Worm (Caenorhabditis elegans) whole organism, early embryonic: ENCODE results near the gene W09H1.3.

Experiments used
- B0310.2 ChIP-seq: sonication (generic microtip); optimal IDR thresholded peaks from 2 replicates; lab custom pipeline; 2016; ENCODE audit warnings: mild to moderate bottlenecking, missing genetic modification characterization, missing compliant biosample characterization
- F13C5.2 ChIP-seq: sonication (generic microtip); optimal IDR thresholded peaks from 2 replicates; lab custom pipeline; 2017; ENCODE audit warnings: mild to moderate bottlenecking, missing genetic modification characterization, inconsistent platforms, missing compliant biosample characterization
- aly-1 ChIP-seq: sonication (generic microtip); optimal IDR thresholded peaks from 2 replicates; lab custom pipeline; 2016; ENCODE audit warnings: missing genetic modification characterization, missing compliant biosample characterization
- ama-1 ChIP-seq: fragments of 150-350 bp; optimal IDR thresholded peaks from 2 replicates; lab custom pipeline; 2014
- ceh-13 ChIP-seq: fragments of 200-800 bp; sonication (Bioruptor generic); optimal IDR thresholded peaks from 2 replicates; lab custom pipeline; 2018; ENCODE audit warnings: mild to moderate bottlenecking, missing genetic modification characterization, missing compliant biosample characterization
- ceh-36 ChIP-seq: sonication (generic microtip); optimal IDR thresholded peaks from 2 replicates; lab custom pipeline; 2016; ENCODE audit warnings: missing genetic modification characterization, inconsistent platforms, missing compliant biosample characterization
- ets-7 ChIP-seq: sonication (generic microtip); optimal IDR thresholded peaks from 2 replicates; lab custom pipeline; 2016; ENCODE audit warnings: missing genotype, missing genetic modification characterization, missing compliant biosample characterization
- flt-1 ChIP-seq: fragments of 200-800 bp; sonication (Bioruptor generic); IDR thresholded peaks from 2 replicates; pipeline ENCODE4 v1.3.6; 2022; ENCODE audit warnings: missing genetic modification characterization, missing compliant biosample characterization
- hmbx-1 ChIP-seq: sonication (generic microtip); optimal IDR thresholded peaks from 2 replicates; lab custom pipeline; 2016; ENCODE audit warnings: mild to moderate bottlenecking, missing genetic modification characterization, missing compliant biosample characterization
- hmg-4 ChIP-seq: fragments of 200-800 bp; sonication (Bioruptor generic); optimal IDR thresholded peaks from 2 replicates; lab custom pipeline; 2018; ENCODE audit warnings: mild to moderate bottlenecking, missing genetic modification characterization, missing compliant biosample characterization
- hnd-1 ChIP-seq: sonication (generic microtip); optimal IDR thresholded peaks from 2 replicates; lab custom pipeline; 2016; ENCODE audit warnings: missing genetic modification characterization, missing compliant biosample characterization
- pes-1 ChIP-seq: fragments of 200-800 bp; sonication (Bioruptor generic); IDR thresholded peaks from 2 replicates; pipeline ENCODE4 v1.3.6; 2022; ENCODE audit warnings: missing genetic modification reagents, missing genetic modification characterization, missing compliant biosample characterization
- scrt-1 ChIP-seq: fragments of 200-800 bp; sonication (Bioruptor generic); IDR thresholded peaks from 2 replicates; pipeline ENCODE4 v1.3.6; 2022; ENCODE audit warnings: missing genetic modification characterization, missing compliant biosample characterization
- sea-1 ChIP-seq: fragments of 200-800 bp; sonication (Bioruptor generic); conservative IDR thresholded peaks from 2 replicates; pipeline ENCODE4 v1.3.6; 2022; ENCODE audit warnings: missing genetic modification characterization, missing compliant biosample characterization
- tbx-11 ChIP-seq: fragments of 200-800 bp; sonication (Bioruptor generic); IDR thresholded peaks from 2 replicates; pipeline ENCODE4 v1.3.6; 2022; ENCODE audit warnings: missing genetic modification characterization, missing compliant biosample characterization
- tbx-37 ChIP-seq: fragments of 200-800 bp; sonication (Bioruptor generic); conservative IDR thresholded peaks from 2 replicates; pipeline ENCODE4 v1.3.6; 2022; ENCODE audit warnings: missing genetic modification reagents, missing genetic modification characterization, missing compliant biosample characterization
- tra-4 ChIP-seq: sonication (generic microtip); optimal IDR thresholded peaks from 2 replicates; lab custom pipeline; 2017; ENCODE audit warnings: missing genetic modification characterization, missing compliant biosample characterization

The W09H1.3 gene

DNA sequence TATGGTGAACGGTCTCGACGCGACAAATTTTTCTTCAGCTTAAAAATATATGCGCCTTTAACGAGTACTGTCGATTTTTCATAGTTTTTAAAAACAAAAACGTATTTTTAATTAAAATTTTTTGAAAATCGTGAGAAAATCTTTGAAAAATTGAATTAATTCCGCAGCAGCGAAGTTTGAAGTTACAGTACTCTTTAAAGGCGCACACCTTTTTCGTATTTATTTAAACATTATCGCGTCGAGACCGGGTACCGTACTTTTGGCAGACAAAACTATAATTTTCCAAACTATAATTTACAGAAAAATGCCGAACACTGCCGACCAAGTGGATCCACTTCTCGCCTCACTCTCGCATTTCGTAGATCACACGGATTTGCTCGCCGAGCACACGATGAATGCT lies 31.6 kb downstream of the W09H1.3 start, which contains the start of gene F15D4.2:
Gene F15D4.2 (plus strand): TSS at position 301 of the 400 bp plus-strand sequence.
- TF ChIP-seq ama-1 (no peak), hmbx-1 (tag; lab: Kevin White, UChicago) (no peak), ceh-13 (GFP tag; lab: Kevin White, UChicago) (no peak), B0310.2 (tag; lab: Kevin White, UChicago) (no peak), ceh-36 (tag; lab: Kevin White, UChicago) (no peak), F13C5.2 (tag; lab: Kevin White, UChicago) (no peak), tra-4 (no peak), scrt-1 (GFP tag; lab: Robert Waterston, UW) (no peak), tbx-11 (GFP tag; lab: Robert Waterston, UW) (no peak), pes-1 (GFP tag; lab: Robert Waterston, UW) (no peak)

DNA sequence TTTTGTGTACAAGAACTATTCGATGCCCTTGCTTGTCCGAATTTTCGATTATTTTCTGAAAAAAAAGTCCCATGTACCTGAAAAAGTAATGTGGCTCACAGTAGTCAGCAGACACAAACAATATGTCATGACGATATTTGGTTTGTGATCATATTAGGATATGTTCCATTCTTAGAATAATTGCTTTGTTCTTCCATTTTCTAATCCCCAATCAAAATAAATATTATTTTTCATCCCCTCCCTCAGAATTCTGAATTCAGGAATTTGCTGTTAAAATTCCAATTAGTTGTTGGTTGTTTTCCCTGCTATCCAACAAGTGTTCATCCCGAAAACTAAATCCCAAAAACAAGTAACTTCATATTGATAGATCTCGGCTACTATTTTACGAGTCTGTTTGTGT lies 35.1 kb downstream of the W09H1.3 start:
- TF ChIP-seq tbx-37 (GFP tag; lab: Robert Waterston, UW) (no peak), B0310.2 (tag; lab: Kevin White, UChicago) (no peak), ets-7 (tag; lab: Kevin White, UChicago) (no peak), flt-1 (GFP tag; lab: Robert Waterston, UW) (no peak), aly-1 (tag; lab: Kevin White, UChicago) (no peak), ceh-36 (tag; lab: Kevin White, UChicago) (no peak), tra-4 (no peak), hnd-1 (tag; lab: Kevin White, UChicago) (no peak), sea-1 (GFP tag; lab: Robert Waterston, UW) (no peak), ama-1 (no peak), pes-1 (GFP tag; lab: Robert Waterston, UW) (no peak)

- TF ChIP-seq ets-7 (tag; lab: Kevin White, UChicago): no peak
- no peak for TF ChIP-seq tbx-37 (GFP tag; lab: Robert Waterston, UW)
- TF ChIP-seq pes-1 (GFP tag; lab: Robert Waterston, UW): no peak
- TF ChIP-seq hnd-1 (tag; lab: Kevin White, UChicago): no peak
- no peak for TF ChIP-seq ceh-36 (tag; lab: Kevin White, UChicago)
- TF ChIP-seq flt-1 (GFP tag; lab: Robert Waterston, UW): no peak
- no peak for TF ChIP-seq hmg-4
- no peak for TF ChIP-seq ceh-13 (GFP tag; lab: Kevin White, UChicago)
- TF ChIP-seq aly-1 (tag; lab: Kevin White, UChicago): no peak
These were observed 46.4 kb downstream of the W09H1.3 start for ce11 chrII:13230489-13231196.

DNA sequence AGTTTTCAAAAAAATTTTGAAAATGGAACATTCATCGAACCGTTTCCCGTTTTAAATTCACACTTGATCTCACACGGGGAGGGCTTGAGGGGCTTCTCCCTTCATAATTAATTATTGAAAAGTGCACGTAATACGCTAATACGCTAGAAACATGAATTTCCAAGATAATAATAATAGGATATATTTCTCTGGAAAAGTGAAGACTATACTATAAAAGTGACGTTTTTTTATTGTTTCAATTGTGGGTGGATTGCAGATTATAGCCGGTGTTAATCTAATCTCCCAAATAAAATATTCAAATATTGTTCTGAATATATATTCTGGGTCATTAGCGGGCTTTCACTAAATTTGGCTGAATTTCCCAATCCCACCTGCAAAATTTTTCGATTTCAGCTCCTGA lies 49.5 kb downstream of the W09H1.3 start:
- TF ChIP-seq hmbx-1 (tag; lab: Kevin White, UChicago): no peak
- TF ChIP-seq ceh-36 (tag; lab: Kevin White, UChicago): no peak
- no peak for TF ChIP-seq tbx-11 (GFP tag; lab: Robert Waterston, UW)
- no peak for TF ChIP-seq F13C5.2 (tag; lab: Kevin White, UChicago)
- no peak for TF ChIP-seq scrt-1 (GFP tag; lab: Robert Waterston, UW)
